Fruit fly (Drosophila melanogaster) whole organism, adult: ENCODE measurements around the gene CG15143.

Experiments
- CG11617 ChIP-seq: fragments of 200-800 bp; sonication (Bioruptor generic); optimal IDR thresholded peaks from 2 replicates; lab custom pipeline; 2017; ENCODE audit warnings: mild to moderate bottlenecking, missing biosample characterization, missing genetic modification reagents, missing genetic modification characterization
- CG12768 ChIP-seq: fragments of 200-800 bp; sonication (Bioruptor generic); optimal IDR thresholded peaks from 2 replicates; lab custom pipeline; 2017; ENCODE audit warnings: missing biosample characterization, missing genetic modification characterization, mild to moderate bottlenecking, moderate library complexity, missing genetic modification reagents
- CG14711 ChIP-seq: fragments of 200-800 bp; sonication (Bioruptor generic); optimal IDR thresholded peaks from 2 replicates; lab custom pipeline; 2018; ENCODE audit warnings: missing biosample characterization, mild to moderate bottlenecking, missing genetic modification characterization, moderate library complexity
- CG1620 ChIP-seq: fragments of 200-800 bp; sonication (Bioruptor generic); optimal IDR thresholded peaks from 2 replicates; lab custom pipeline; 2016; ENCODE audit warnings: missing biosample characterization, missing genetic modification characterization
- CG33017 ChIP-seq: fragments of 200-800 bp; sonication (Bioruptor generic); optimal IDR thresholded peaks from 2 replicates; lab custom pipeline; 2018; ENCODE audit warnings: missing biosample characterization, mild to moderate bottlenecking, missing genetic modification characterization, moderate library complexity
- CG5204 ChIP-seq: fragments of 200-800 bp; sonication (Bioruptor generic); optimal IDR thresholded peaks from 2 replicates; lab custom pipeline; 2016; ENCODE audit warnings: missing biosample characterization, missing genetic modification characterization
- CG7045 ChIP-seq: fragments of 200-800 bp; sonication (Bioruptor generic); optimal IDR thresholded peaks from 2 replicates; lab custom pipeline; 2017; ENCODE audit warnings: missing biosample characterization, mild to moderate bottlenecking, missing genetic modification characterization
- CG7101 ChIP-seq: fragments of 200-800 bp; sonication (Bioruptor generic); optimal IDR thresholded peaks from 2 replicates; lab custom pipeline; 2018; ENCODE audit warnings: missing biosample characterization, mild to moderate bottlenecking, missing genetic modification characterization, moderate library complexity
- Clk ChIP-seq: fragments of 200-800 bp; sonication (Bioruptor generic); optimal IDR thresholded peaks from 2 replicates; lab custom pipeline; 2017; ENCODE audit warnings: missing biosample characterization, missing genetic modification characterization
- Crg-1 ChIP-seq: fragments of 200-800 bp; sonication (Bioruptor generic); optimal IDR thresholded peaks from 2 replicates; lab custom pipeline; 2016; ENCODE audit warnings: missing biosample characterization, missing genetic modification characterization
- Hr96 ChIP-seq: fragments of 200-800 bp; sonication (Bioruptor generic); optimal IDR thresholded peaks from 2 replicates; lab custom pipeline; 2016; ENCODE audit warnings: missing biosample characterization, missing genetic modification characterization
- Mnt ChIP-seq: fragments of 200-800 bp; sonication (Bioruptor generic); optimal IDR thresholded peaks from 2 replicates; lab custom pipeline; 2016; ENCODE audit warnings: missing biosample characterization, mild to moderate bottlenecking, missing genetic modification characterization
- bab1 ChIP-seq: fragments of 200-800 bp; sonication (Bioruptor generic); optimal IDR thresholded peaks from 3 replicates; lab custom pipeline; 2019; ENCODE audit warnings: missing biosample characterization, mild to moderate bottlenecking, missing genetic modification characterization, moderate library complexity
- cic ChIP-seq: fragments of 200-800 bp; sonication (Bioruptor generic); optimal IDR thresholded peaks from 2 replicates; lab custom pipeline; 2017; ENCODE audit warnings: missing biosample characterization, mild to moderate bottlenecking, missing genetic modification characterization, moderate library complexity
- cnc ChIP-seq, 2 experiments: fragments of >200 bp; optimal IDR thresholded peaks; 2 replicates each; lab custom pipeline; 2017
- kay ChIP-seq: fragments of 200-800 bp; sonication (Bioruptor generic); peaks from one replicate; lab custom pipeline; 2016; ENCODE audit warnings: missing biosample characterization, missing genetic modification characterization, borderline replicate concordance
- ovo ChIP-seq: fragments of 200-800 bp; sonication (Bioruptor generic); optimal IDR thresholded peaks from 2 replicates; lab custom pipeline; 2016; ENCODE audit warnings: missing biosample characterization, missing genetic modification characterization
- pad ChIP-seq: fragments of 200-800 bp; sonication (Bioruptor generic); optimal IDR thresholded peaks from 3 replicates; lab custom pipeline; 2017; ENCODE audit warnings: missing biosample characterization, missing genetic modification characterization, mild to moderate bottlenecking, moderate library complexity, missing genetic modification reagents
- tj ChIP-seq: fragments of 200-800 bp; sonication (Bioruptor generic); optimal IDR thresholded peaks from 3 replicates; lab custom pipeline; 2017; ENCODE audit warnings: missing biosample characterization, mild to moderate bottlenecking, missing genetic modification characterization, moderate library complexity
- toe ChIP-seq: fragments of 200-800 bp; sonication (Bioruptor generic); optimal IDR thresholded peaks from 2 replicates; lab custom pipeline; 2016; ENCODE audit warnings: missing biosample characterization, missing genetic modification characterization

CG15143 gene

dm6 chr2L:17558111-17558773, 33.9 kb upstream of the CG15143 start:
- TF ChIP-seq kay (GFP tag; lab: Kevin White, UChicago) = peak; percentile 30
- TF ChIP-seq Clk (GFP tag; lab: Kevin White, UChicago) = no peak
- no peak for TF ChIP-seq Crg-1
- TF ChIP-seq CG12768 = peak; percentile 47
- TF ChIP-seq CG14711 (tag; lab: Kevin White, UChicago) = peak; percentile 36
- TF ChIP-seq CG7101 (tag; lab: Kevin White, UChicago) = peak; percentile 71
- TF ChIP-seq CG33017 = peak; percentile 85
- TF ChIP-seq CG11617 = peak; percentile 33
- TF ChIP-seq CG7045 (GFP tag; lab: Kevin White, UChicago) = peak; percentile 21

- no peak for TF ChIP-seq Crg-1
- no peak for TF ChIP-seq CG12768
- TF ChIP-seq cic (GFP tag; lab: Kevin White, UChicago) = no peak
- no peak for TF ChIP-seq cnc (optimal IDR thresholded peaks at IDR 0.05; lab: Kevin White, UChicago)
Observed at dm6 chr2L:17555665-17556064, 31.3 kb upstream of the CG15143 start, which contains the start of gene CG7094. Gene CG7094, minus strand, starts transcription at chr2L:17555765.

- no peak for TF ChIP-seq CG33017
- no peak for TF ChIP-seq CG5204 (GFP tag; lab: Kevin White, UChicago)
- no peak for TF ChIP-seq CG14711 (tag; lab: Kevin White, UChicago)
- no peak for TF ChIP-seq CG11617
- TF ChIP-seq CG1620 (GFP tag; lab: Kevin White, UChicago) = no peak
- no peak for TF ChIP-seq toe
- TF ChIP-seq Mnt (GFP tag; lab: Kevin White, UChicago) = no peak
- no peak for TF ChIP-seq bab1
- TF ChIP-seq pad (GFP tag; lab: Kevin White, UChicago) = no peak
- TF ChIP-seq CG12768 = no peak
Observed at dm6 chr2L:17542661-17543278, 18.4 kb upstream of the CG15143 start.

dm6 chr2L:17541106-17541505, 16.8 kb upstream of the CG15143 start:
- TF ChIP-seq bab1 (no peak), CG14711 (tag; lab: Kevin White, UChicago) (no peak), pad (GFP tag; lab: Kevin White, UChicago) (no peak), Crg-1 (no peak), cnc (optimal IDR thresholded peaks at IDR 0.05; lab: Kevin White, UChicago) (no peak), CG1620 (GFP tag; lab: Kevin White, UChicago) (no peak), toe (no peak), ovo (no peak), CG7045 (GFP tag; lab: Kevin White, UChicago) (no peak), CG33017 (no peak), CG12768 (no peak), Mnt (GFP tag; lab: Kevin White, UChicago) (no peak)

dm6 chr2L:17533794-17534193, 9.4 kb upstream of the CG15143 start:
- TF ChIP-seq CG14711 (tag; lab: Kevin White, UChicago) = no peak
- no peak for TF ChIP-seq CG12768
- TF ChIP-seq CG5204 (GFP tag; lab: Kevin White, UChicago) = no peak
- no peak for TF ChIP-seq Mnt (GFP tag; lab: Kevin White, UChicago)
- no peak for TF ChIP-seq CG7045 (GFP tag; lab: Kevin White, UChicago)
- no peak for TF ChIP-seq Hr96 (GFP tag; lab: Kevin White, UChicago)
- TF ChIP-seq cic (GFP tag; lab: Kevin White, UChicago) = no peak
- TF ChIP-seq toe = no peak
- TF ChIP-seq cnc (optimal IDR thresholded peaks at IDR 0.05; lab: Kevin White, UChicago) = no peak
- TF ChIP-seq kay (GFP tag; lab: Kevin White, UChicago) = no peak

dm6 chr2L:17532134-17532533, 7.8 kb upstream of the CG15143 start, which contains the start of gene CG15145:
Gene CG15145, minus strand, starts transcription at chr2L:17532234.
- TF ChIP-seq CG33017 (no peak), Clk (GFP tag; lab: Kevin White, UChicago) (no peak), ovo (no peak), CG11617 (no peak), Mnt (GFP tag; lab: Kevin White, UChicago) (no peak), CG5204 (GFP tag; lab: Kevin White, UChicago) (no peak), bab1 (no peak), Crg-1 (no peak), cic (GFP tag; lab: Kevin White, UChicago) (no peak), cnc (optimal IDR thresholded peaks at IDR 0.05; lab: Kevin White, UChicago) (no peak), CG12768 (no peak), CG7101 (tag; lab: Kevin White, UChicago) (no peak), toe (no peak)

- TF ChIP-seq Clk (GFP tag; lab: Kevin White, UChicago) (no peak), CG7045 (GFP tag; lab: Kevin White, UChicago) (no peak), CG33017 (no peak), CG11617 (no peak), CG12768 (no peak), cnc (optimal IDR thresholded peaks at IDR 0.05; lab: Kevin White, UChicago) (no peak), CG1620 (GFP tag; lab: Kevin White, UChicago) (no peak), CG5204 (GFP tag; lab: Kevin White, UChicago) (no peak), tj (GFP tag; lab: Kevin White, UChicago) (no peak), ovo (no peak), cic (GFP tag; lab: Kevin White, UChicago) (no peak), CG7101 (tag; lab: Kevin White, UChicago) (no peak), Crg-1 (no peak), toe (no peak), Hr96 (GFP tag; lab: Kevin White, UChicago) (no peak), pad (GFP tag; lab: Kevin White, UChicago) (no peak)
Observed at dm6 chr2L:17529022-17529421, 4.7 kb upstream of the CG15143 start, which contains the start of gene CG15144. Gene CG15144, minus strand, starts transcription at chr2L:17529122.
